Worm (Caenorhabditis elegans) whole organism, L4/young adult: ENCODE results near the gene K08E5.5.

Experiments used
- W03F9.2 ChIP-seq: fragments of 150-350 bp; optimal IDR thresholded peaks from 2 replicates; lab custom pipeline; 2014; ENCODE audit warnings: missing biosample characterization, missing genetic modification characterization
- dao-5 ChIP-seq: sonication (generic microtip); optimal IDR thresholded peaks from 2 replicates; lab custom pipeline; 2016; ENCODE audit warnings: missing genotype, missing genetic modification characterization, moderate library complexity, missing compliant biosample characterization
- him-1 ChIP-seq: sonication (generic microtip); optimal IDR thresholded peaks from 2 replicates; lab custom pipeline; 2016; ENCODE audit warnings: missing genotype, missing genetic modification reagents, missing genetic modification characterization, missing compliant biosample characterization

DNA sequence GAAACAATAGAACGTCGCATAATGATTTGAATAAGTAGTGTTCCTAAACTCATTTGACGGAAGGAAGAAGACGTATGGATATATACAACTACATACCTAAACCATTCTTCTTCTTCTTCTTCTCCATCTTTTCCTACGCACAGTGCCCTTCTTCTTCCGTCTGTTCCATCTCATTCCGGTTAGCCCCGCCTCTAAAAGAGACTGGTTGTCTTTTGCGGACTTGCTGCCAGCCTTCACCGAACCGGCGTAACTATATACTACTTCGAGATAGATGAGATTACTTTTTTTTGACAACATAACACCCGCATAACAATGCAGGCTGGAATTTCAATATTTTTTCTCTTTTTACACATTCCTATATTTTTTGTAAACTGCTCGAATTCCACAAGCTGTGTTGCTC is at the start of gene K08E5.5, which contains the start of gene mua-3:
- no peak for TF ChIP-seq dao-5
- TF ChIP-seq him-1: no peak
- no peak for TF ChIP-seq W03F9.2
